Fruit fly (Drosophila melanogaster) whole organism, embryonic: Measurements from ENCODE around the gene Antp.

Experiments used
- ATbp ChIP-seq: fragments of 200-800 bp; sonication (Bioruptor generic); optimal IDR thresholded peaks from 2 replicates; lab custom pipeline; 2017; ENCODE audit warnings: missing biosample characterization, mild to moderate bottlenecking, missing genetic modification characterization, missing genetic modification reagents
- Atf3 ChIP-seq: fragments of 200-800 bp; sonication (Bioruptor generic); optimal IDR thresholded peaks from 3 replicates; lab custom pipeline; 2016; ENCODE audit warnings: missing biosample characterization, missing genetic modification characterization
- Awh ChIP-seq: fragments of 200-800 bp; sonication (Bioruptor generic); IDR thresholded peaks from 2 replicates; pipeline ENCODE4, ENCODE4 v1.3.6; 2022; ENCODE audit warnings: missing biosample characterization, missing genetic modification characterization
- B-H2 ChIP-seq: fragments of 200-800 bp; sonication (Bioruptor generic); optimal IDR thresholded peaks from 2 replicates; lab custom pipeline; 2018; ENCODE audit warnings: missing biosample characterization, mild to moderate bottlenecking, missing genetic modification characterization
- Bgb ChIP-seq: fragments of 200-800 bp; sonication (Bioruptor generic); IDR thresholded peaks from 2 replicates; pipeline ENCODE4 v1.3.6; 2022; ENCODE audit warnings: missing biosample characterization, missing genetic modification characterization; ENCODE audit not compliant: partially characterized antibody
- CG12155 ChIP-seq: fragments of 200-800 bp; sonication (Bioruptor generic); optimal IDR thresholded peaks from 3 replicates; lab custom pipeline; 2016; ENCODE audit warnings: missing biosample characterization, missing genetic modification characterization
- CG13624 ChIP-seq: fragments of 200-800 bp; sonication (Bioruptor generic); optimal IDR thresholded peaks from 2 replicates; lab custom pipeline; 2016; ENCODE audit warnings: missing biosample characterization, missing genetic modification characterization
- CG15011 ChIP-seq: fragments of 200-800 bp; sonication (Bioruptor generic); optimal IDR thresholded peaks from 3 replicates; lab custom pipeline; 2018; ENCODE audit warnings: missing biosample characterization, mild to moderate bottlenecking, missing genetic modification characterization
- CG17361 ChIP-seq: fragments of 200-800 bp; sonication (Bioruptor generic); IDR thresholded peaks from 3 replicates; pipeline ENCODE4 v1.3.6; 2022; ENCODE audit warnings: missing biosample characterization, missing genetic modification characterization
- CG17612 ChIP-seq: fragments of 200-800 bp; sonication (Bioruptor generic); IDR thresholded peaks from 2 replicates; pipeline ENCODE4 v1.3.6; 2022; ENCODE audit warnings: missing biosample characterization, missing genetic modification characterization
- CG18011 ChIP-seq: fragments of 200-800 bp; sonication (Bioruptor generic); optimal IDR thresholded peaks from 2 replicates; lab custom pipeline; 2017; ENCODE audit warnings: missing biosample characterization, missing genetic modification characterization, mild to moderate bottlenecking, moderate library complexity, missing genotype
- CG31388 ChIP-seq: fragments of 200-800 bp; sonication (Bioruptor generic); optimal IDR thresholded peaks from 2 replicates; lab custom pipeline; 2016; ENCODE audit warnings: missing biosample characterization, missing genetic modification characterization
- CG31441 ChIP-seq: fragments of 200-800 bp; sonication (Bioruptor generic); IDR thresholded peaks from 2 replicates; pipeline ENCODE4 v1.3.6; 2022; ENCODE audit warnings: missing biosample characterization, missing genetic modification characterization
- CG3847 ChIP-seq: fragments of 200-800 bp; sonication (Bioruptor generic); IDR thresholded peaks from 2 replicates; pipeline ENCODE4 v1.3.6; 2022; ENCODE audit warnings: missing biosample characterization, missing genetic modification characterization
- CG4730 ChIP-seq: fragments of 200-800 bp; sonication (Bioruptor generic); IDR thresholded peaks from 2 replicates; pipeline ENCODE4 v1.3.6; 2022; ENCODE audit warnings: missing biosample characterization, missing genetic modification characterization
- CG6654 ChIP-seq: fragments of 200-800 bp; sonication (Bioruptor generic); optimal IDR thresholded peaks from 2 replicates; lab custom pipeline; 2017; ENCODE audit warnings: missing biosample characterization, mild to moderate bottlenecking, missing genetic modification characterization
- CG7271 ChIP-seq: fragments of 200-800 bp; sonication (Bioruptor generic); optimal IDR thresholded peaks from 2 replicates; lab custom pipeline; 2018; ENCODE audit warnings: missing biosample characterization, mild to moderate bottlenecking, missing genetic modification characterization, moderate library complexity
- CG9876 ChIP-seq: fragments of 200-800 bp; sonication (Bioruptor generic); optimal IDR thresholded peaks from 2 replicates; lab custom pipeline; 2016; ENCODE audit warnings: missing biosample characterization, missing genetic modification characterization
- D19A ChIP-seq: fragments of 200-800 bp; optimal IDR thresholded peaks from 3 replicates; lab custom pipeline; 2019; ENCODE audit warnings: missing biosample characterization, mild to moderate bottlenecking, missing genetic modification characterization, moderate library complexity
- Dek ChIP-seq: fragments of 200-800 bp; sonication (Bioruptor generic); optimal IDR thresholded peaks from 3 replicates; lab custom pipeline; 2019; ENCODE audit warnings: missing biosample characterization, mild to moderate bottlenecking, missing genetic modification characterization, moderate library complexity
- Dp ChIP-seq: fragments of 200-800 bp; sonication (Bioruptor generic); optimal IDR thresholded peaks from 2 replicates; lab custom pipeline; 2018; ENCODE audit warnings: missing biosample characterization, mild to moderate bottlenecking, missing genetic modification characterization, moderate library complexity
- HLHmδ ChIP-seq: fragments of 200-800 bp; sonication (Bioruptor generic); optimal IDR thresholded peaks from 2 replicates; lab custom pipeline; 2018; ENCODE audit warnings: missing biosample characterization, mild to moderate bottlenecking, missing genetic modification characterization, moderate library complexity
- Hmr ChIP-seq: fragments of 200-800 bp; sonication (Bioruptor generic); optimal IDR thresholded peaks from 3 replicates; lab custom pipeline; 2017; ENCODE audit warnings: mild to moderate bottlenecking, missing biosample characterization, missing genetic modification reagents, missing genetic modification characterization
- Kr ChIP-seq: fragments of 200-800 bp; sonication (Bioruptor generic); optimal IDR thresholded peaks from 2 replicates; lab custom pipeline; 2017; ENCODE audit warnings: missing biosample characterization, mild to moderate bottlenecking, missing genetic modification characterization
- Med ChIP-seq: fragments of 200-800 bp; sonication (Bioruptor generic); peaks from one replicate; lab custom pipeline; 2016; ENCODE audit warnings: missing biosample characterization, missing genetic modification characterization, mild to moderate bottlenecking, inconsistent platforms, moderate library complexity
- Nf-YA ChIP-seq: fragments of 200-800 bp; sonication (Bioruptor generic); IDR thresholded peaks from 2 replicates; pipeline ENCODE4 v1.3.6; 2022; ENCODE audit warnings: missing biosample characterization, missing genetic modification characterization
- Pdp1 ChIP-seq, 2 experiments: fragments of 200-800 bp; sonication (Bioruptor generic); optimal IDR thresholded peaks; 3 replicates each; lab custom pipeline; 2016; ENCODE audit warnings: missing biosample characterization in 2 of 2, missing genetic modification characterization in 2 of 2, mild to moderate bottlenecking in 1 of 2, moderate library complexity in 1 of 2
- Scr ChIP-seq: fragments of 200-800 bp; sonication (Bioruptor generic); IDR thresholded peaks from 2 replicates; pipeline ENCODE4 v1.3.6; 2022; ENCODE audit warnings: missing biosample characterization, missing genetic modification characterization; ENCODE audit not compliant: partially characterized antibody
- Usf ChIP-seq: fragments of 200-800 bp; sonication (Bioruptor generic); optimal IDR thresholded peaks from 2 replicates; lab custom pipeline; 2017; ENCODE audit warnings: missing genotype, missing biosample characterization, missing genetic modification characterization
- ato ChIP-seq: fragments of 200-800 bp; sonication (Bioruptor generic); IDR thresholded peaks from 2 replicates; pipeline ENCODE4 v1.3.6; 2022; ENCODE audit warnings: missing biosample characterization, missing genetic modification characterization; ENCODE audit not compliant: partially characterized antibody
- az2 ChIP-seq: fragments of 200-800 bp; sonication (Bioruptor generic); optimal IDR thresholded peaks from 3 replicates; lab custom pipeline; 2016; ENCODE audit warnings: missing biosample characterization, missing genetic modification characterization
- cg ChIP-seq: fragments of 200-800 bp; sonication (Bioruptor generic); optimal IDR thresholded peaks from 3 replicates; lab custom pipeline; 2019; ENCODE audit warnings: missing biosample characterization, mild to moderate bottlenecking, missing genetic modification characterization, moderate library complexity
- chm ChIP-seq: fragments of 200-800 bp; sonication (Bioruptor generic); IDR thresholded peaks from 2 replicates; pipeline ENCODE4 v1.3.6; 2022; ENCODE audit warnings: missing biosample characterization, missing genetic modification characterization
- dpn ChIP-seq, 2 experiments: fragments of 200-800 bp; sonication (Bioruptor generic); optimal IDR thresholded peaks; 3 replicates each; lab custom pipeline; 2016; ENCODE audit warnings: missing biosample characterization in 2 of 2, missing genetic modification characterization in 2 of 2
- fd96Cb ChIP-seq: fragments of 200-800 bp; sonication (Bioruptor generic); optimal IDR thresholded peaks from 2 replicates; lab custom pipeline; 2018; ENCODE audit warnings: missing biosample characterization, mild to moderate bottlenecking, missing genetic modification characterization, moderate library complexity
- grau ChIP-seq: fragments of 200-800 bp; optimal IDR thresholded peaks from 3 replicates; lab custom pipeline; 2019; ENCODE audit warnings: missing biosample characterization, mild to moderate bottlenecking, missing genetic modification characterization, moderate library complexity
- ham ChIP-seq: fragments of 200-800 bp; sonication (Bioruptor generic); IDR thresholded peaks from 2 replicates; pipeline ENCODE4 v1.3.6; 2022; ENCODE audit warnings: missing biosample characterization, missing genetic modification characterization
- nau ChIP-seq: fragments of 200-800 bp; sonication (Bioruptor generic); optimal IDR thresholded peaks from 3 replicates; lab custom pipeline; 2017; ENCODE audit warnings: missing biosample characterization, mild to moderate bottlenecking, missing genetic modification characterization, missing genetic modification reagents
- nerfin-2 ChIP-seq: fragments of 200-800 bp; sonication (Bioruptor generic); IDR thresholded peaks from 2 replicates; pipeline ENCODE4 v1.3.6; 2022; ENCODE audit warnings: missing biosample characterization, missing genetic modification characterization; ENCODE audit not compliant: partially characterized antibody
- oc ChIP-seq: fragments of 200-800 bp; sonication (Bioruptor generic); optimal IDR thresholded peaks from 2 replicates; lab custom pipeline; 2018; ENCODE audit warnings: missing biosample characterization, mild to moderate bottlenecking, missing genetic modification characterization, moderate library complexity
- pita ChIP-seq: fragments of 200-800 bp; sonication (Bioruptor generic); optimal IDR thresholded peaks from 2 replicates; lab custom pipeline; 2017; ENCODE audit warnings: missing biosample characterization, mild to moderate bottlenecking, missing genetic modification characterization
- ranshi ChIP-seq: fragments of 200-800 bp; sonication (Bioruptor generic); IDR thresholded peaks from 2 replicates; pipeline ENCODE4 v1.3.6; 2022; ENCODE audit warnings: missing biosample characterization, missing genetic modification characterization
- repo ChIP-seq: fragments of 200-800 bp; sonication (Bioruptor generic); optimal IDR thresholded peaks from 2 replicates; lab custom pipeline; 2016; ENCODE audit warnings: missing biosample characterization, missing genetic modification characterization
- run ChIP-seq: fragments of 200-800 bp; sonication (Bioruptor generic); optimal IDR thresholded peaks from 3 replicates; lab custom pipeline; 2018; ENCODE audit warnings: missing biosample characterization, mild to moderate bottlenecking, missing genetic modification characterization
- seq ChIP-seq: fragments of 200-800 bp; sonication (Bioruptor generic); IDR thresholded peaks from 2 replicates; pipeline ENCODE4 v1.3.6; 2022; ENCODE audit warnings: missing biosample characterization, missing genetic modification characterization
- sug ChIP-seq: fragments of 200-800 bp; optimal IDR thresholded peaks from 2 replicates; lab custom pipeline; 2019; ENCODE audit warnings: missing biosample characterization, mild to moderate bottlenecking, missing genetic modification characterization, moderate library complexity
- tll ChIP-seq, 2 experiments: fragments of 200-800 bp in 1 of 2; fragments of >200 bp in 1 of 2; sonication (Bioruptor generic) in 1 of 2; optimal IDR thresholded peaks; 2 replicates each; lab custom pipeline; 2017 to 2019; ENCODE audit warnings: missing biosample characterization in 2 of 2, missing genetic modification characterization in 2 of 2, mild to moderate bottlenecking in 1 of 2, moderate library complexity in 1 of 2
- trh ChIP-seq: fragments of 200-800 bp; sonication (Bioruptor generic); optimal IDR thresholded peaks from 2 replicates; lab custom pipeline; 2016; ENCODE audit warnings: missing biosample characterization, missing genetic modification characterization
- usp ChIP-seq: fragments of >200 bp; optimal IDR thresholded peaks from 2 replicates; lab custom pipeline; 2017; ENCODE audit warnings: missing biosample characterization, missing genetic modification characterization
- zfh2 ChIP-seq: fragments of 200-800 bp; sonication (Bioruptor generic); optimal IDR thresholded peaks from 2 replicates; lab custom pipeline; 2016; ENCODE audit warnings: missing biosample characterization, missing genetic modification characterization

Gene Antp

dm6 chr3R:6914396-6914795 lies 84.6 kb downstream of the Antp start (continued):
- TF ChIP-seq seq (GFP tag; lab: Robert Waterston, UW): no peak
- no peak for TF ChIP-seq run
- no peak for TF ChIP-seq cg
- peak; percentile 68 to 71 for TF ChIP-seq dpn (GFP tag; optimal IDR thresholded peaks at IDR 0.05; lab: Kevin White, UChicago)
- peak; percentile 85 for TF ChIP-seq Kr (GFP tag; lab: Kevin White, UChicago)
- no peak for TF ChIP-seq CG6654 (GFP tag; lab: Kevin White, UChicago)
- peak; percentile 91 for TF ChIP-seq Med (GFP tag; lab: Kevin White, UChicago)
- TF ChIP-seq az2 (GFP tag; lab: Kevin White, UChicago): peak; percentile 69
- TF ChIP-seq CG12155 (GFP tag; lab: Kevin White, UChicago): peak; percentile 34
- no peak for TF ChIP-seq nerfin-2 (GFP tag; lab: Robert Waterston, UW)
- TF ChIP-seq CG3847 (GFP tag; lab: Robert Waterston, UW): peak; percentile 29; the same call in 1 of the 2 replicates
- peak; percentile 55 for TF ChIP-seq ATbp (GFP tag; lab: Kevin White, UChicago)
- TF ChIP-seq CG15011 (GFP tag; lab: Kevin White, UChicago): peak; percentile 51
- peak; percentile 69; the same call in 1 of the 2 replicates for TF ChIP-seq chm (GFP tag; lab: Robert Waterston, UW)
- TF ChIP-seq Awh (GFP tag; lab: Robert Waterston, UW): peak; percentile 66; the same call in 1 of the 2 replicates
- peak; percentile 72; the same call in 1 of the 2 replicates for TF ChIP-seq ranshi (GFP tag; lab: Robert Waterston, UW)
- no peak for TF ChIP-seq B-H2 (GFP tag; lab: Kevin White, UChicago)
- peak; percentile 67 for TF ChIP-seq repo (GFP tag; lab: Kevin White, UChicago)
- no peak for TF ChIP-seq ham (GFP tag; lab: Robert Waterston, UW)
- peak; percentile 95 for TF ChIP-seq CG7271 (tag; lab: Kevin White, UChicago)
- TF ChIP-seq pita (GFP tag; lab: Kevin White, UChicago): no peak
- TF ChIP-seq CG9876 (GFP tag; lab: Kevin White, UChicago): peak; percentile 29
- TF ChIP-seq grau (tag; lab: Kevin White, UChicago): peak; percentile 71
- TF ChIP-seq usp (GFP tag; lab: Kevin White, UChicago): no peak
- TF ChIP-seq Atf3 (GFP tag; lab: Kevin White, UChicago): no peak
- TF ChIP-seq Hmr (GFP tag; lab: Kevin White, UChicago): peak; percentile 62
- TF ChIP-seq ato (GFP tag; lab: Robert Waterston, UW): no peak
- TF ChIP-seq Dp (GFP tag; lab: Kevin White, UChicago): no peak
- TF ChIP-seq Bgb (GFP tag; lab: Robert Waterston, UW): no peak
- peak; percentile 18 for TF ChIP-seq Dek (tag; lab: Kevin White, UChicago)
- peak; percentile 66 to 75 for TF ChIP-seq Pdp1 (GFP tag; optimal IDR thresholded peaks at IDR 0.05; lab: Kevin White, UChicago)
- no peak for TF ChIP-seq trh
- TF ChIP-seq Nf-YA (GFP tag; lab: Robert Waterston, UW): no peak
- TF ChIP-seq CG4730 (GFP tag; lab: Robert Waterston, UW): peak; percentile 64
- peak; percentile 74 for TF ChIP-seq fd96Cb (tag; lab: Kevin White, UChicago)
- peak; percentile 6 for TF ChIP-seq zfh2
- TF ChIP-seq sug (tag; lab: Kevin White, UChicago): peak; percentile 2
- peak; percentile 56 for TF ChIP-seq CG31388 (GFP tag; lab: Kevin White, UChicago)
- TF ChIP-seq oc (tag; lab: Kevin White, UChicago): peak; percentile 17
- TF ChIP-seq nau: no peak
- no peak for TF ChIP-seq CG18011 (GFP tag; lab: Kevin White, UChicago)
- TF ChIP-seq HLHmδ (GFP tag; lab: Kevin White, UChicago): no peak
- TF ChIP-seq Usf (GFP tag; lab: Kevin White, UChicago): peak; percentile 41
- TF ChIP-seq Scr (GFP tag; lab: Robert Waterston, UW): no peak
- TF ChIP-seq CG17361 (GFP tag; lab: Robert Waterston, UW): peak; percentile 78
- TF ChIP-seq CG13624 (GFP tag; lab: Kevin White, UChicago): peak; percentile 52
- peak; percentile 78 for TF ChIP-seq CG31441 (GFP tag; lab: Robert Waterston, UW)
- TF ChIP-seq tll (GFP tag; optimal IDR thresholded peaks at IDR 0.05; lab: Kevin White, UChicago): peak in 1 of 2 experiments; percentile 87
- TF ChIP-seq CG17612 (GFP tag; lab: Robert Waterston, UW): no peak
- peak; percentile 75 for TF ChIP-seq D19A (tag; lab: Kevin White, UChicago)
